Fruit fly (Drosophila melanogaster) whole organism: Measurements from ENCODE around the gene rho-5.
A peak's percentile ranks its signal among the peaks of the same experiment; 100 is the strongest.

Source experiments
- CG8478 ChIP-seq: fragments of >200 bp; optimal IDR thresholded peaks from 2 replicates; lab custom pipeline; 2018; ENCODE audit warnings: inconsistent platforms
- Dll ChIP-seq: fragments of >200 bp; optimal IDR thresholded peaks from 2 replicates; lab custom pipeline; 2017
- EcR ChIP-seq, 2 experiments: fragments of >200 bp; optimal IDR thresholded peaks; 2 replicates each; lab custom pipeline; 2017; ENCODE audit warnings: missing biosample characterization in 2 of 2, missing genetic modification characterization in 2 of 2, missing genetic modification reagents in 2 of 2
- pan ChIP-seq: fragments of >200 bp; optimal IDR thresholded peaks from 2 replicates; lab custom pipeline; 2017
- psq ChIP-seq: fragments of >200 bp; optimal IDR thresholded peaks from 2 replicates; lab custom pipeline; 2017
- usp ChIP-seq: fragments of >200 bp; optimal IDR thresholded peaks from 2 replicates; lab custom pipeline; 2017; ENCODE audit warnings: missing biosample characterization, missing genetic modification characterization, mixed read lengths

The rho-5 gene

DNA sequence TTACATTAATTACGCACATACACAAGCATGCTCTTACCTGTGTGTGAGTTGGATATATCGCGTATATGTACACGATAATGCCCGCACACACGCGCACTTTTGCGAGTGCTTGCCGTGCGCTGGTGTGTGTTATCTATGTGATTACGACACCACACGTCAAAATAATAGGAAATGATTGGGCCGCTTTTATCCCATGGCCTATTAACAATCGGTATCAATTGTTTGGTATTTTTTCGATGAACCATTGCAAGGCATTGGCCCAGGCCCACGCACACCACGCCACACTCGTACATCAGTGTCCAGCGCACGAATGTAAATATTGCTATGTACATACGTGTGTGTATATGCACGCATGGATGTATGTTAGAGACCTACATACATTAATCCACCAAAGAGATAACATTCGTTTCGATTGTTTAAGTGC lies 38.8 kb downstream of the rho-5 start:
- peak; percentile 74 for TF ChIP-seq CG8478
- TF ChIP-seq usp: no peak

DNA sequence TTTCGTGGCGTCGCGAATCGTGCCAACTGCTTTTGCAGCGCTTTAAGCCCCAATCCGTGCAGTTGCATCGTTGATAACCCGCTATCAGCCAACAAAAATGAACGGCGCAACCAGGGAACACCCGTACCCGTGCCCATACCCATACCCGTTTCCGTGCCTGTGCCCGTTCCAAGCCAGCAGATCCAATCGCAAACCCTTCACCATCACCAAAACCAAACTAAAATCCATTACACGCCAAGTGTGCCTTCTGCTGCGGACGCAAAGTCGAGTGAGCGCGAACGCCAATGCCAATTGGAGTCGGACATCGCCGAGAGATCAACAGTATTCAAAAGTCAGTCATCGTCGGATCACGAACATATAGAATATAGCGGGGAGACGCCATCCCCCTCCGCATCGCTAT lies 39.5 kb downstream of the rho-5 start:
- TF ChIP-seq EcR (GFP tag; optimal IDR thresholded peaks at IDR 0.05; lab: Kevin White, UChicago) (no peak), Dll (lab: Kevin White, UChicago) (no peak), usp (no peak), psq (no peak), pan (no peak), CG8478 (no peak)

DNA sequence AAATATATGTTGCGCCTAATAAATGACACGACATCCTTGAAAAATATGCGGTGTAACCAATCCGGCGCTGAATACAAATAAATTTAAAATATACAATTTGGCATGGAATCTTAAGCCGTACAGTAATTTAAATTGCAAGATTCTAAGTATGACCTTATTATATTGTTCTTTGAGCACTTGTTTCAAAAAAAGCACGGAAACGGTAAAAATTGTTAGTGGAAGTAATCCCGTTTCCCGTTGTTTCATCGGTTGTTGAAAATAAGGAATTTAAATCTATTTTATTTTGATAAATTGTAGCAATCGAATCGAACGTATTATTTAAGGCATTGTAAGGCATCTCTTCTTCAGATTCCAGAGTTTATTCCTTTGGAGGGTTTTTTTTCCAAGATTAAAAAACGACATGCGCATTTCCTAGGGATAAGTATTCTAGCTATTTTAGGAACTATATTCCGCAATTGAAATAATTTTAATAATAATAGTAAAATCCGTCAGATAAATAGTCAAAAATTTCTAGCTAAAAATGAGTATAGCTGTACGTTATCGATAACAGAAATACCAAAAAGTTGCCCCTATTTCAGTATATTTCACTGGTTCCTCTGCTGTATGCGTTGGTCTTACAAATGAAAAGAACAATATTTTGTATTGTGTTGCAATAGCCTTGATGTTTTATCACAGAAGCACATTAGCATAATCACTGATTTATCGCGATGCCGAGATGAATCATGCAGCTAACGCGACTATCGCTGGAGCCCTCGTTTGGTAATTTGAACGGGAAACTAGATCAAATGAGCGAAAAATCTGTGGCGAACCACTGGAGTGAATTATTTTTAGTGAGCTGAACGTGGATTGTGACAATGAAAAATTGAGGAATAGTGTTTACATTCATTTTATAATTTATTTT lies 40.4 kb downstream of the rho-5 start, which contains the start of gene GATAd:
GATAd (plus strand) TSS at position 644 of the 901 bp plus-strand sequence.
- TF ChIP-seq Dll (lab: Kevin White, UChicago) (no peak), EcR (GFP tag; optimal IDR thresholded peaks at IDR 0.05; lab: Kevin White, UChicago) (no peak), CG8478 (no peak), usp (no peak), psq (no peak), pan (no peak)

DNA sequence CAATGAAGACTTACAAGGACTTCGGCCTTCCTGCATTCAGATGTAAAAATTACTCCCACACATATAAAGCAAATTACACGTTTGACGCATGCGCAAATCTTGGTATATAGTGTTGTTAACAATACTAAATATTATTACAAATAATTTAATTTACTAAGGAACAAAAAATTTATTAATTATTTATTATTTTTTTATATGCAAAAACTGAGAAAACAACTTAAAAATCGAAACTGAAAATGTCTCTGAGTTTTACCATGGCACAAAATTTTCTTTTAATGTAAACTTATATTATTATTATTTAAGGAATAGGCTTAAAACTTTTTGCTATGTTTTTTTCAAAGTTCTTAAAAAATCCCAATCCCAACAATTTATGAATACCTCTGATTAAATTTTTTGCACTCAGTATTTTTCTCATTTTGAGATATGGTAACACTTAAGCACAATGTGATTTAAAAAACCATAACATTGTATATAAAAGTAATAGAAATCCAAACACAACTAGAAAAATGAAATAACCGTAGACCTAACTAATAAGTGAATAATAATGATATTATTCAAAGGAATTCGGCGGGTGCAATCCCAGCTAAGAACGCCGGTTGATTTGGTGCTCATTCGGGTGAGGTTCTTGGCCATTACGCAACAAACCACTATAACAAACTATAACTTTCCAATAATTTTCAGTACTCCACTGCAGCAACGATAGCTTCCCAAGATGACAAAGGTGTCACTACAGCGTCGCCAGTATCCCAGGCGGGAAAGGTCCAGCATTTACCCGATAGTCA lies 42.4 kb downstream of the rho-5 start, which contains the start of the genes Schip1 and Cox10:
Schip1 (minus strand) TSS at position 51 of the 782 bp plus-strand sequence.
Cox10 (plus strand) TSS at position 406 of the 782 bp plus-strand sequence.
- TF ChIP-seq usp (no peak), psq (no peak), pan (no peak), CG8478 (no peak), EcR (GFP tag; optimal IDR thresholded peaks at IDR 0.05; lab: Kevin White, UChicago) (no peak), Dll (lab: Kevin White, UChicago) (no peak)

DNA sequence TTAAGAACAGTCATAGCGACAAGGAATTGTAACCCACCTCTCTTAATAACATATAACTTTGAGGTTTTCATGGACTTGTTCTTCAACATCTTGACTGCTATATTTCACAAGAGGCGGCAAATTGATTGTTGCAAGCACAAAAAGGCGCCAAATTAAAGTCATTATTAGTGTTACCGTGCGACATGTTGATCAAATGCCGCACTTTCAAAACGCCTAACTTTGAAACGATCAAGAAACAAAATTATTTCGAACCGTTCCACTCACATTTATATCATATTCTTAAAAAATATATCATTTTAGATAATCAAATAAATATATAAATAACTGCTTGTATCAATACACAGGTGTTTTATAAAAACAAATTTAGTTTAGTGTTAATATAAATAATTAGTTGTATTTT lies 45.9 kb downstream of the rho-5 start, which contains the start of gene RnrL:
RnrL (minus strand) TSS at position 154 of the 400 bp plus-strand sequence.
- TF ChIP-seq CG8478 (no peak), usp (no peak), psq (no peak), Dll (lab: Kevin White, UChicago) (no peak)

DNA sequence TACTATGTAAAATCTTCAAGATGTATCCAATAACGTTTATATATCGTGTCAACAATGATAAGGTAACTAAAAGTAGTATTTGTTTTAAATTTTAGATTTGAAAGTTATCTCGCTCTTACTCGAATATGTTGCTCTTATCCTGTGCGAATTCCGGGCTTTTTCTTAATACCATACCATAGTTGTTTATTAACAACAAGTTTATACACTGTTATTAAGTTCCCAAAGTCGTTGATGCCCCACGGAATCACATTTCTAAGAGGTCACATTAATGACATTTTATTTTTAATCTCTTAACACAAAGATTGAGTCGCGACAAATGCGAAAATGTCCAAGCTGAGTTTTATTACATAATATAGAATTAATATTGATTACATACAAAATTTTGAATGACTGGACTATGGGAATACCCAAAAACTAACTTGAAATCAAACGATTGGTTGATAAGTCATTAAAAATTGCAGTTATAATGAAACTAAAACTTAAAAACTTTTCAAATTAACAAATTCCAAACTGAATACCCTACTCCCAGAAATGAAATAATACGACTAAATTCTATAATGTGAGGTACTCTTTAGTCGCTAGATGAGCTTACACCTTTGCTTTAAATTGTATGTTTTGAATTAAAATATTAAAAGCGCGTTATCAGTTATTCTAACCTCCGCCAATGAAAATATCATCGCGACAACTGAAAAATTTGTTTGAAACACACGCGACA lies 50.8 kb downstream of the rho-5 start, which contains the start of gene CG5381:
CG5381 (minus strand) TSS at position 330 of the 715 bp plus-strand sequence.
- TF ChIP-seq psq: no peak
- TF ChIP-seq pan: no peak
- TF ChIP-seq CG8478: no peak
- TF ChIP-seq usp: no peak
- no peak for TF ChIP-seq Dll (lab: Kevin White, UChicago)
- TF ChIP-seq EcR (GFP tag; optimal IDR thresholded peaks at IDR 0.05; lab: Kevin White, UChicago): no peak

DNA sequence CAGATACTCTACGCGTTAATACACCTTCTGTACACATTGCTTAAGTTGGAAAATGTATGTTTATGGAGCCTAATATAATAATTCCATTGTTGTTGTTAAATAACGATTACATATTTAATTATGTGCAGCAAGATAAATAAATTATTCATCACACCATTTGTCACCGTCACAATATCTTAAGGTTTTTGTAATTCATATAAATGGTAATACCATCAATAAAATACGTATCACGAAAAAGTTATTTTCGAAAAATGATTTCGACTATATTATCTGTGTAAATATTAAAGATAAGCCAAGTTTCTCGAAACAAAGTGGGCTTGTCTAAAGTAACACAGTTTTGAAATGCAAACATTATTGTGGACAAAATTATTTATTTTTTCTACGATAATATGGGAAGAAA lies 51.5 kb downstream of the rho-5 start, which contains the start of gene CG4995:
CG4995 (plus strand) TSS at position 301 of the 400 bp plus-strand sequence.
- TF ChIP-seq EcR (GFP tag; optimal IDR thresholded peaks at IDR 0.05; lab: Kevin White, UChicago) (no peak), CG8478 (no peak), usp (no peak)

DNA sequence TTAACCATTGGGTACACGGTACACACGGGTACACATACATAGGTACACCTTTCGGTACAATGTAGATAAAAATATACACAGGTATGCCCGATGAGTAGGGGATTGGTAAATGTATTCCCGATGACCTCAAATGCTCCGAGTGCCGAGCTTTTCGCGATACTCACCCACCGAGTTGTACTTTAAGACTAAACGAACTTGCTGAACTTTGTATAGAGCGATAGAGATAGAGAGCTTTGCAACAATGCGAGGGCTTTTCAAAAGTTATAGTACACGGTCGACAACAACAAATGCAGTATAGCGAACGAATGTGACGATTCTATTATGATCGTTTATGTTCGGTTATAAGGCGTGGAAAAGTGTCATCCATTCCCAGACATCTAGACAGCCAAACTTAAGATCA lies 52.1 kb downstream of the rho-5 start:
- TF ChIP-seq EcR (GFP tag; optimal IDR thresholded peaks at IDR 0.05; lab: Kevin White, UChicago) (peak in 1 of 2 experiments; percentile 41), CG8478 (no peak)

DNA sequence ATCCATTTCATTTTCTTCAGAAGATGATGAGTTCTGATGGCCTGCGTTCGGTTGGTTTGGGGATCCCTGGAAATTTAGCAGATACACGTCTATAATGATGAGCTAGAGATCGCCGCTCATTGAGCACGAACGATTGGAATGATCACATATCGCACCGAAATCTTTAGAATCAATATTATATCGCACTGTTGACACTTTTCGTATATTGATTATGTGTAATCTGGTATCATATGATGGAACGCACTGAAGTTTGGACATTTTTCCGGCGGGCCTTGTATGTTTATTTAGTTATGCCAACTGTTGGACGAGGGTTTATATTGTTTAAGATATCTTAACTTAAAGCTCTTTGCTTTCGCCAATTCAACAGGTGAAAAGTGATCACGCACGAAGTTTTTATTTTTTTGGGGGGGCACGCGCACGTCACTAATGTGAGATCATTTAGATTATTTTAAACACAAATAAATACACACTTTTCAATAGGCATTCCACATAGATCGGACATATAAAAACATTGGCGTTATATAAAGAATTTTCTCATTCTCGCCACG lies 52.6 kb downstream of the rho-5 start:
- TF ChIP-seq EcR (GFP tag; optimal IDR thresholded peaks at IDR 0.05; lab: Kevin White, UChicago): no peak
- TF ChIP-seq psq: no peak
- TF ChIP-seq CG8478: no peak
- no peak for TF ChIP-seq Dll (lab: Kevin White, UChicago)
- TF ChIP-seq usp: no peak
- TF ChIP-seq pan: no peak

DNA sequence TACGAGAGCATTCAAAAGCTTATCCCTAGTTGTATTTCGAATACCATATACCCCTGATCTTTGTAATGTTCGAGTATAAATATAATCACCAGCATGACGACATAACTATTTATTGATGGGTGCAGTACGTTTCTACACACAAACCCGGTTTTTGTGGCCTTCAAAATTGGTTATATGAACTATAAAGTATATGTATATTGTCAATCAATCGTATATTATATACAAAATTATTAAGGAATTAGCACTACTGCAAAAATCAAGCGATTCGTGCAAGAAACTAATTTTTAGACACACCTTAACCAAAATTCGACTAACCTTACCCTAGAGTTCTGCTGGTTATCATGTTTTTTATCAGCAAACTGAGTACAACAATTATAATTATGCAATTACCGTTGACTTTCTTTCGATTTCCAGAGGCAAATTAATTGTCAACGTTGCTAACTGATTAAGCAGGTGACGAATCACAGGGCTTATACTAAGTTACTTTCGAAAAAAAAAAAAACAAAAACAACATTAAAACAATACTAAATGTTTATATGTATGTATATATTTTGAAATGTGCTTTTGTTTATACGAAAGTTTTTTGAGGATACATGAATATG lies 53.4 kb downstream of the rho-5 start:
- no peak for TF ChIP-seq Dll (lab: Kevin White, UChicago)
- TF ChIP-seq CG8478: no peak
- no peak for TF ChIP-seq pan
- no peak for TF ChIP-seq psq
- TF ChIP-seq usp: no peak
- TF ChIP-seq EcR (GFP tag; optimal IDR thresholded peaks at IDR 0.05; lab: Kevin White, UChicago): no peak
